Worm (Caenorhabditis elegans): ENCODE measurements around the gene penr-1.

Gene penr-1

DNA sequence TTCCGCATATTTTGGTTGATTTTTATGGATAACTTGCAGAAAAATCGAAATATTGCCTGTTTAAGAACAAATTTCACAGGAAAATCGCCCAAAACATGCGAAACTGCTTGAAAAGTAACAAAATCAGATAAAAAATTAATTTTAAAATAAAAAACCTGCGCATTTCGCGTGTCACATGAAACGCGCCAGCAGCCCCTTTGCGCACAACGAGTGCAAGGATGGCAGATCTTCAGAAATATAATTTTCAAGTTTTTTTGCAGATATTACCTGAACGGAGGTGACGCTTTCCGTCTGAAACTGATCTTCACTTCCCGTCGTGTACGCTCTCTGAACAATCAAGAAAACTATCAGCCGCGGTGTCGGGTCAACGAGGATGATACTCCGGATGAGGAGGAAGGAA lies 5.7 kb downstream of the penr-1 start (continued):
- no peak for TF ChIP-seq ztf-11 (tag; optimal IDR thresholded peaks at IDR 0.05)
- TF ChIP-seq gei-8 (GFP tag; optimal IDR thresholded peaks at IDR 0.05) = no peak
- no peak for TF ChIP-seq nhr-48 (tag; optimal IDR thresholded peaks at IDR 0.05)

DNA sequence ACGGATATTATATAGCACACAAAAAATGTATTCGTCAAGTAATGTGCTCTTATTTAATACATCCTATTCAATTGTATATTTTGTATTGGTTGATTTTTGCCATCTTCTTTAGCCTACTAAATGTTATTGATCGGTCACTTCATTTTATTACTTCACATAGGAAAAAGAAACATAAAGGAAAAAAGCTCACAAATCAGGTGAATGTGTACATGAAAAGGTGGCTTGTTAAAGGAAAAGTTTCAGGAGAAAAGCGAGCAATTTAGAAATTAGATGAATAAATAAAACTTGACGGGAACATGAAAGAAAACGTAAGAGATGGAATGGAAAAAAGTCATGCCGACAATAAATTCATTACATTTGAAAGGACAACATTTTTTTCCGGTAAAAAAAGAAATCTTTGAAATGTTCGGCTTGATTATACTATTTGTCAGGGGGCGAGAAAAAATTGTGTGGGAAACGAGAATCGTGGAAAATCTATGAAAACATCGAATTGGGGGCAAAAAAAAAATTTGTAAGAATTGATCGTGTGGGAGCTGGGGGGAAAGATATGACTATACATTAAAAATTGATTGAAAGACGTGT lies 6.2 kb downstream of the penr-1 start:
- TF ChIP-seq R02D3.7 (tag; optimal IDR thresholded peaks at IDR 0.05) (no peak), lim-7 (GFP tag; IDR thresholded peaks at IDR 0.05) (no peak), nhr-11 (tag; optimal IDR thresholded peaks at IDR 0.05) (no peak), F37D6.2 (tag; optimal IDR thresholded peaks at IDR 0.05) (no peak), mxl-2 (GFP tag; conservative IDR thresholded peaks at IDR 0.05) (no peak), ceh-20 (GFP tag; IDR thresholded peaks at IDR 0.05) (no peak), mes-2 (tag; optimal IDR thresholded peaks at IDR 0.05; ENCODE audit: poor library complexity, severe bottlenecking) (peak; percentile 14), Y105C5A.15 (GFP tag; IDR thresholded peaks at IDR 0.05) (no peak), F44E2.7 (GFP tag; IDR thresholded peaks at IDR 0.05) (no peak), nhr-102 (tag; optimal IDR thresholded peaks at IDR 0.05) (peak; percentile 53), daf-16 (GFP tag; optimal IDR thresholded peaks at IDR 0.05) (peak in 1 of 2 experiments; percentile 82), daf-16 (tag; optimal IDR thresholded peaks at IDR 0.05) (peak; percentile 31), dmd-8 (GFP tag; IDR thresholded peaks at IDR 0.05) (0 out of 2 replicates have a peak, but pooled peaks have one; percentile 22), dmd-6 (GFP tag; IDR thresholded peaks at IDR 0.05) (no peak), jun-1 (tag; optimal IDR thresholded peaks at IDR 0.05) (no peak), aha-1 (tag) (peak; percentile 90), nhr-237 (tag; optimal IDR thresholded peaks at IDR 0.05) (no peak), lsy-2 (tag; optimal IDR thresholded peaks at IDR 0.05) (peak in 1 of 2 experiments; percentile 2), attf-4 (tag; optimal IDR thresholded peaks at IDR 0.05) (no peak), zip-11 (GFP tag; IDR thresholded peaks at IDR 0.05) (no peak), spr-1 (tag; optimal IDR thresholded peaks at IDR 0.05) (no peak), mxl-3 (GFP tag; optimal IDR thresholded peaks at IDR 0.05) (no peak), mdt-29 (GFP tag; IDR thresholded peaks at IDR 0.05) (no peak), dpl-1 (GFP tag; optimal IDR thresholded peaks at IDR 0.05) (peak; percentile 0), nhr-111 (GFP tag; optimal IDR thresholded peaks at IDR 0.05) (peak; percentile 12), T26A8.4 (GFP tag; IDR thresholded peaks at IDR 0.05) (peak; percentile 66), arid-1 (GFP tag; conservative IDR thresholded peaks at IDR 0.05) (no peak), nhr-77 (tag; optimal IDR thresholded peaks at IDR 0.05) (no peak), egl-27 (tag; optimal IDR thresholded peaks at IDR 0.05) (no peak), lin-29 (GFP tag; IDR thresholded peaks at IDR 0.05) (no peak), unc-130 (GFP tag; optimal IDR thresholded peaks at IDR 0.05) (no peak), F10B5.3 (tag; optimal IDR thresholded peaks at IDR 0.05) (no peak), cey-2 (tag; optimal IDR thresholded peaks at IDR 0.05; ENCODE audit: borderline replicate concordance, insufficient read depth) (no peak), pqm-1 (tag; optimal IDR thresholded peaks at IDR 0.05) (no peak), snpc-1.2 (GFP tag; IDR thresholded peaks at IDR 0.05) (no peak), zfp-3 (GFP tag; conservative IDR thresholded peaks at IDR 0.05) (peak; percentile 69; the same call in 1 of the 2 replicates), hmg-1.1 (GFP tag; IDR thresholded peaks at IDR 0.05) (no peak), ces-1 (GFP tag; optimal IDR thresholded peaks at IDR 0.05) (no peak), nhr-42 (GFP tag; IDR thresholded peaks at IDR 0.05) (no peak), F49E8.2 (tag; optimal IDR thresholded peaks at IDR 0.05; ENCODE audit: borderline replicate concordance) (peak; percentile 6), lin-15B (tag; optimal IDR thresholded peaks at IDR 0.05) (no peak), zip-2 (tag; optimal IDR thresholded peaks at IDR 0.05) (no peak), daf-8 (GFP tag; IDR thresholded peaks at IDR 0.05) (no peak), nhr-76 (tag; optimal IDR thresholded peaks at IDR 0.05) (no peak), Y75B8A.6 (GFP tag; IDR thresholded peaks at IDR 0.05) (0 out of 2 replicates have a peak, but pooled peaks have one; percentile 5), lir-3 (tag; optimal IDR thresholded peaks at IDR 0.05) (no peak), ama-1 (optimal IDR thresholded peaks at IDR 0.05) (peak; percentile 47)

All from whole organism, L4 larva.